Worm (Caenorhabditis elegans): ENCODE results near the gene adt-2.

adt-2 gene

ce11 chrX:7585610-7586259, at the start of gene adt-2:
Gene adt-2, plus strand, starts transcription at chrX:7586209.
- TF ChIP-seq unc-62 (GFP tag; optimal IDR thresholded peaks at IDR 0.05), result no peak

- TF ChIP-seq unc-62 (GFP tag; optimal IDR thresholded peaks at IDR 0.05), result no peak
These were observed 49.1 kb upstream of the adt-2 start for ce11 chrX:7536869-7537268.

ce11 chrX:7537742-7538268, 48.2 kb upstream of the adt-2 start, which contains the start of gene dpy-7:
Gene dpy-7, minus strand, starts transcription at chrX:7537792.
- TF ChIP-seq unc-62 (GFP tag; optimal IDR thresholded peaks at IDR 0.05), result no peak

- no peak for TF ChIP-seq unc-62 (GFP tag; optimal IDR thresholded peaks at IDR 0.05)
These were observed 46.0 kb upstream of the adt-2 start, which contains the start of gene glb-16 for ce11 chrX:7540033-7540432. Gene glb-16, minus strand, starts transcription at chrX:7540133.

ce11 chrX:7541078-7541477, 44.9 kb upstream of the adt-2 start:
- no peak for TF ChIP-seq unc-62 (GFP tag; optimal IDR thresholded peaks at IDR 0.05)

ce11 chrX:7546509-7546908, 39.5 kb upstream of the adt-2 start, which contains the start of gene col-174:
Gene col-174, plus strand, starts transcription at chrX:7546809.
- no peak for TF ChIP-seq unc-62 (GFP tag; optimal IDR thresholded peaks at IDR 0.05)

- TF ChIP-seq unc-62 (GFP tag; optimal IDR thresholded peaks at IDR 0.05), result no peak
These were observed 38.3 kb upstream of the adt-2 start for ce11 chrX:7547696-7548095.

ce11 chrX:7548158-7548557, 37.9 kb upstream of the adt-2 start, which contains the start of gene F46C8.1:
Gene F46C8.1, plus strand, starts transcription at chrX:7548458.
- TF ChIP-seq unc-62 (GFP tag; optimal IDR thresholded peaks at IDR 0.05), result no peak

ce11 chrX:7550452-7550851, 35.6 kb upstream of the adt-2 start:
- no peak for TF ChIP-seq unc-62 (GFP tag; optimal IDR thresholded peaks at IDR 0.05)

ce11 chrX:7553331-7553730, 32.7 kb upstream of the adt-2 start:
- TF ChIP-seq unc-62 (GFP tag; optimal IDR thresholded peaks at IDR 0.05), result no peak

ce11 chrX:7554326-7554725, 31.7 kb upstream of the adt-2 start, which contains the start of gene F46C8.8:
Gene F46C8.8, minus strand, starts transcription at chrX:7554426.
- no peak for TF ChIP-seq unc-62 (GFP tag; optimal IDR thresholded peaks at IDR 0.05)

ce11 chrX:7558928-7559455, 27.0 kb upstream of the adt-2 start, which contains the start of the genes PDB1.1 and F08C6.5:
Gene PDB1.1, minus strand, starts transcription at chrX:7559085.
Gene F08C6.5, plus strand, starts transcription at chrX:7559405.
- no peak for TF ChIP-seq unc-62 (GFP tag; optimal IDR thresholded peaks at IDR 0.05)

ce11 chrX:7561972-7562371, 24.0 kb upstream of the adt-2 start:
- no peak for TF ChIP-seq unc-62 (GFP tag; optimal IDR thresholded peaks at IDR 0.05)

- TF ChIP-seq unc-62 (GFP tag; optimal IDR thresholded peaks at IDR 0.05), result no peak
These were observed 23.4 kb upstream of the adt-2 start, which contains the start of gene sto-1 for ce11 chrX:7562625-7563024. Gene sto-1, plus strand, starts transcription at chrX:7562824.

ce11 chrX:7563425-7563824, 22.6 kb upstream of the adt-2 start:
- no peak for TF ChIP-seq unc-62 (GFP tag; optimal IDR thresholded peaks at IDR 0.05)

ce11 chrX:7565005-7565404, 21.0 kb upstream of the adt-2 start, which contains the start of gene vps-52:
Gene vps-52, plus strand, starts transcription at chrX:7565323.
- TF ChIP-seq unc-62 (GFP tag; optimal IDR thresholded peaks at IDR 0.05), result no peak
